Worm (Caenorhabditis elegans) whole organism, midembryonic: Measurements from ENCODE around the gene F21D5.6.
"Not testable (repeated sequence)": the region's sequence is repeated elsewhere in the genome, so short reads cannot be mapped to it uniquely, and the experiment has no call there.

Experiments
- T22C8.4 ChIP-seq: fragments of 200-800 bp; sonication (Bioruptor generic); IDR thresholded peaks from 2 replicates; pipeline ENCODE4 v1.3.6; 2022; ENCODE audit warnings: missing genetic modification characterization, missing compliant biosample characterization
- cog-1 ChIP-seq: sonication (generic microtip); optimal IDR thresholded peaks from 2 replicates; lab custom pipeline; 2016; ENCODE audit warnings: missing genetic modification characterization, missing compliant biosample characterization
- flt-1 ChIP-seq: fragments of 200-800 bp; sonication (Bioruptor generic); IDR thresholded peaks from 2 replicates; pipeline ENCODE4 v1.3.6; 2022; ENCODE audit warnings: missing genetic modification characterization, missing compliant biosample characterization
- klf-2 ChIP-seq: fragments of 200-800 bp; sonication (Bioruptor generic); conservative IDR thresholded peaks from 2 replicates; pipeline ENCODE4 v1.3.6; 2022; ENCODE audit warnings: missing genetic modification reagents, missing genetic modification characterization, missing compliant biosample characterization
- med-1 ChIP-seq: sonication (generic microtip); optimal IDR thresholded peaks from 2 replicates; lab custom pipeline; 2017; ENCODE audit warnings: missing genetic modification characterization, mild to moderate bottlenecking, missing compliant biosample characterization, antibody characterized with exemption, missing genetic modification reagents; ENCODE audit not compliant: insufficient read depth
- ref-1 ChIP-seq: fragments of 200-800 bp; sonication (Bioruptor generic); conservative IDR thresholded peaks from 2 replicates; pipeline ENCODE4 v1.3.6; 2022; ENCODE audit warnings: missing genetic modification reagents, missing genetic modification characterization, missing compliant biosample characterization
- tab-1 ChIP-seq: fragments of 200-800 bp; sonication (Bioruptor generic); IDR thresholded peaks from 2 replicates; pipeline ENCODE4 v1.3.6; 2022; ENCODE audit warnings: missing genetic modification characterization, missing compliant biosample characterization
- ztf-23 ChIP-seq: fragments of 200-800 bp; sonication (Bioruptor generic); IDR thresholded peaks from 2 replicates; pipeline ENCODE4 v1.3.6; 2022; ENCODE audit warnings: missing genetic modification reagents, missing genetic modification characterization, missing compliant biosample characterization
- ztf-29 ChIP-seq: fragments of 200-800 bp; sonication (Bioruptor generic); IDR thresholded peaks from 2 replicates; pipeline ENCODE4 v1.3.6; 2022; ENCODE audit warnings: missing genetic modification reagents, missing genetic modification characterization, missing compliant biosample characterization

Gene F21D5.6

ce11 chrIV:8723720-8724119, 17.5 kb downstream of the F21D5.6 start, which contains the start of gene F21D5.9:
F21D5.9 (plus strand) TSS chrIV:8724020.
- TF ChIP-seq cog-1 (tag; lab: Kevin White, UChicago) (no peak), ztf-29 (GFP tag; lab: Robert Waterston, UW) (no peak), T22C8.4 (GFP tag; lab: Robert Waterston, UW) (no peak), ztf-23 (GFP tag; lab: Robert Waterston, UW) (no peak), flt-1 (GFP tag; lab: Robert Waterston, UW) (no peak), klf-2 (GFP tag; lab: Robert Waterston, UW) (no peak), tab-1 (GFP tag; lab: Robert Waterston, UW) (no peak), ref-1 (GFP tag; lab: Robert Waterston, UW) (no peak)

- TF ChIP-seq ztf-29 (GFP tag; lab: Robert Waterston, UW) (no peak), cog-1 (tag; lab: Kevin White, UChicago) (no peak), ztf-23 (GFP tag; lab: Robert Waterston, UW) (no peak), ref-1 (GFP tag; lab: Robert Waterston, UW) (no peak), tab-1 (GFP tag; lab: Robert Waterston, UW) (no peak), T22C8.4 (GFP tag; lab: Robert Waterston, UW) (no peak), flt-1 (GFP tag; lab: Robert Waterston, UW) (no peak), klf-2 (GFP tag; lab: Robert Waterston, UW) (no peak), med-1 (GFP tag; lab: Kevin White, UChicago) (no peak)
Observed at ce11 chrIV:8722801-8723200, 18.4 kb downstream of the F21D5.6 start.

- TF ChIP-seq tab-1 (GFP tag; lab: Robert Waterston, UW) (no peak), flt-1 (GFP tag; lab: Robert Waterston, UW) (no peak), ztf-23 (GFP tag; lab: Robert Waterston, UW) (no peak), T22C8.4 (GFP tag; lab: Robert Waterston, UW) (no peak), klf-2 (GFP tag; lab: Robert Waterston, UW) (no peak), med-1 (GFP tag; lab: Kevin White, UChicago) (no peak), cog-1 (tag; lab: Kevin White, UChicago) (no peak)
Observed at ce11 chrIV:8718153-8718552, 23.0 kb downstream of the F21D5.6 start, which contains the start of gene H23L24.1. H23L24.1 (plus strand) TSS chrIV:8718453.

ce11 chrIV:8715032-8715431, 26.2 kb downstream of the F21D5.6 start, which contains the start of the genes parg-2 and ipla-5:
parg-2 (minus strand) TSS chrIV:8715132.
ipla-5 (plus strand) TSS chrIV:8715247.
- TF ChIP-seq klf-2, ztf-23, tab-1 (GFP tag; lab: Robert Waterston, UW): not testable (repeated sequence)

- TF ChIP-seq cog-1 (tag; lab: Kevin White, UChicago) (no peak), ztf-29 (GFP tag; lab: Robert Waterston, UW) (no peak), med-1 (GFP tag; lab: Kevin White, UChicago) (no peak), tab-1 (GFP tag; lab: Robert Waterston, UW) (no peak), ztf-23 (GFP tag; lab: Robert Waterston, UW) (no peak), ref-1 (GFP tag; lab: Robert Waterston, UW) (no peak), flt-1 (GFP tag; lab: Robert Waterston, UW) (no peak), T22C8.4 (GFP tag; lab: Robert Waterston, UW) (no peak), klf-2 (GFP tag; lab: Robert Waterston, UW) (no peak)
Observed at ce11 chrIV:8708046-8708445, 33.1 kb downstream of the F21D5.6 start.

- TF ChIP-seq cog-1 (tag; lab: Kevin White, UChicago) (no peak), flt-1 (GFP tag; lab: Robert Waterston, UW) (no peak), ztf-29 (GFP tag; lab: Robert Waterston, UW) (no peak), ztf-23 (GFP tag; lab: Robert Waterston, UW) (no peak), klf-2 (GFP tag; lab: Robert Waterston, UW) (no peak), tab-1 (GFP tag; lab: Robert Waterston, UW) (no peak), med-1 (GFP tag; lab: Kevin White, UChicago) (no peak), T22C8.4 (GFP tag; lab: Robert Waterston, UW) (no peak), ref-1 (GFP tag; lab: Robert Waterston, UW) (no peak)
Observed at ce11 chrIV:8705504-8705903, 35.7 kb downstream of the F21D5.6 start, which contains the start of gene H23L24.4. H23L24.4 (minus strand) TSS chrIV:8705604.

- no peak for TF ChIP-seq tab-1 (GFP tag; lab: Robert Waterston, UW)
- TF ChIP-seq klf-2 (GFP tag; lab: Robert Waterston, UW): no peak
- TF ChIP-seq ztf-23 (GFP tag; lab: Robert Waterston, UW): no peak
- TF ChIP-seq cog-1 (tag; lab: Kevin White, UChicago): no peak
- TF ChIP-seq flt-1 (GFP tag; lab: Robert Waterston, UW): no peak
- TF ChIP-seq ztf-29 (GFP tag; lab: Robert Waterston, UW): no peak
Observed at ce11 chrIV:8697436-8697835, 43.8 kb downstream of the F21D5.6 start, which contains the start of gene ttll-11. ttll-11 (plus strand) TSS chrIV:8697736.

ce11 chrIV:8691486-8691885, 49.7 kb downstream of the F21D5.6 start, which contains the start of the genes hst-1 and ints-6:
hst-1 (minus strand) TSS chrIV:8691513.
ints-6 (plus strand) TSS chrIV:8691745.
- TF ChIP-seq ztf-29 (GFP tag; lab: Robert Waterston, UW) (no peak), ztf-23 (GFP tag; lab: Robert Waterston, UW) (no peak), ref-1 (GFP tag; lab: Robert Waterston, UW) (no peak), T22C8.4 (GFP tag; lab: Robert Waterston, UW) (no peak), flt-1 (GFP tag; lab: Robert Waterston, UW) (no peak), cog-1 (tag; lab: Kevin White, UChicago) (no peak), klf-2 (GFP tag; lab: Robert Waterston, UW) (no peak), med-1 (GFP tag; lab: Kevin White, UChicago) (no peak), tab-1 (GFP tag; lab: Robert Waterston, UW) (no peak)
